Worm (Caenorhabditis elegans): ENCODE data around the gene C50B6.9.

- TF ChIP-seq ceh-19 (GFP tag; optimal IDR thresholded peaks at IDR 0.05) (no peak), odd-2 (tag; optimal IDR thresholded peaks at IDR 0.05) (no peak), hlh-6 (tag; optimal IDR thresholded peaks at IDR 0.05) (no peak), madf-2 (tag; optimal IDR thresholded peaks at IDR 0.05) (no peak), pqm-1 (tag; optimal IDR thresholded peaks at IDR 0.05) (no peak), ama-1 (optimal IDR thresholded peaks at IDR 0.05) (no peak), elt-2 (tag; optimal IDR thresholded peaks at IDR 0.05) (no peak), ceh-34 (tag; optimal IDR thresholded peaks at IDR 0.05) (no peak), T23F11.4 (GFP tag; optimal IDR thresholded peaks at IDR 0.05) (no peak), ceh-2 (tag; optimal IDR thresholded peaks at IDR 0.05) (no peak)
These were observed 1.9 kb downstream of the C50B6.9 start for ce11 chrV:13338037-13338436.

All from whole organism, late embryonic.